Fruit fly (Drosophila melanogaster): ENCODE data around the gene REPTOR-BP.

Gene REPTOR-BP

dm6 chr2L:10220501-10221386 lies 43.2 kb upstream of the REPTOR-BP start, which contains the start of the genes Npc1a and Prosalpha6 (continued):
- TF ChIP-seq Elba2 (GFP tag; optimal IDR thresholded peaks at IDR 0.05), result no peak
- peak; percentile 78; the same call in 1 of the 2 replicates for TF ChIP-seq amos (GFP tag; IDR thresholded peaks at IDR 0.05; ENCODE audit: partially characterized antibody)
- TF ChIP-seq Bteb2 (GFP tag; optimal IDR thresholded peaks at IDR 0.05), result no peak
- TF ChIP-seq az2 (GFP tag; optimal IDR thresholded peaks at IDR 0.05), result no peak
- peak; percentile 31 for TF ChIP-seq exex (tag; optimal IDR thresholded peaks at IDR 0.05)
- TF ChIP-seq CG8281 (tag; optimal IDR thresholded peaks at IDR 0.05), result no peak
- TF ChIP-seq jigr1 (GFP tag; IDR thresholded peaks at IDR 0.05), result no peak
- TF ChIP-seq CG6765 (GFP tag; optimal IDR thresholded peaks at IDR 0.05), result no peak
- TF ChIP-seq Vsx1 (GFP tag; optimal IDR thresholded peaks at IDR 0.05), result no peak
- no peak for TF ChIP-seq Dad (GFP tag; optimal IDR thresholded peaks at IDR 0.05)
- peak in 1 of 3 experiments; percentile 31 for TF ChIP-seq lola (GFP tag; optimal IDR thresholded peaks at IDR 0.05)
- no peak for TF ChIP-seq ci (GFP tag; IDR thresholded peaks at IDR 0.05)
- TF ChIP-seq gt (GFP tag; IDR thresholded peaks at IDR 0.05), result no peak
- no peak for TF ChIP-seq Dip3 (GFP tag; optimal IDR thresholded peaks at IDR 0.05)
- no peak for TF ChIP-seq Side (GFP tag; optimal IDR thresholded peaks at IDR 0.05)
- TF ChIP-seq pita (GFP tag; optimal IDR thresholded peaks at IDR 0.05), result no peak
- no peak for TF ChIP-seq CG3847 (GFP tag; IDR thresholded peaks at IDR 0.05)
- TF ChIP-seq fu2 (GFP tag; optimal IDR thresholded peaks at IDR 0.05), result no peak
- TF ChIP-seq CG34376 (GFP tag; optimal IDR thresholded peaks at IDR 0.05), result peak; percentile 36
- no peak for TF ChIP-seq E2f1 (GFP tag; IDR thresholded peaks at IDR 0.05)
- TF ChIP-seq CG18262 (tag; optimal IDR thresholded peaks at IDR 0.05), result peak; percentile 32
- no peak for TF ChIP-seq ftz-f1 (GFP tag; optimal IDR thresholded peaks at IDR 0.05)
- no peak for TF ChIP-seq repo (GFP tag; optimal IDR thresholded peaks at IDR 0.05)
- no peak for TF ChIP-seq stc (GFP tag; IDR thresholded peaks at IDR 0.05)
- no peak for TF ChIP-seq eve (GFP tag; optimal IDR thresholded peaks at IDR 0.05)
- TF ChIP-seq CG9609 (GFP tag; optimal IDR thresholded peaks at IDR 0.05), result no peak
- no peak for TF ChIP-seq slp2 (GFP tag; optimal IDR thresholded peaks at IDR 0.05)
- TF ChIP-seq CG9437 (GFP tag; optimal IDR thresholded peaks at IDR 0.05), result peak; percentile 72
- TF ChIP-seq org-1 (GFP tag; optimal IDR thresholded peaks at IDR 0.05), result no peak
- TF ChIP-seq Gsc (GFP tag; IDR thresholded peaks at IDR 0.05), result no peak
- TF ChIP-seq bsh (GFP tag; optimal IDR thresholded peaks at IDR 0.05), result no peak
- peak; percentile 20 for TF ChIP-seq ab (GFP tag; optimal IDR thresholded peaks at IDR 0.05)
- peak; percentile 2 for TF ChIP-seq kah (GFP tag; optimal IDR thresholded peaks at IDR 0.05)
- TF ChIP-seq CG2889 (GFP tag; IDR thresholded peaks at IDR 0.05), result no peak
- no peak for TF ChIP-seq CG6654 (GFP tag; optimal IDR thresholded peaks at IDR 0.05)
- no peak for TF ChIP-seq Drgx (GFP tag; IDR thresholded peaks at IDR 0.05)
- TF ChIP-seq Sry-δ (GFP tag; optimal IDR thresholded peaks at IDR 0.05), result peak; percentile 91
- TF ChIP-seq ssp (GFP tag; IDR thresholded peaks at IDR 0.05), result peak; percentile 68
- no peak for TF ChIP-seq fd102C (GFP tag; optimal IDR thresholded peaks at IDR 0.05)
- TF ChIP-seq nmo (GFP tag; optimal IDR thresholded peaks at IDR 0.05), result peak; percentile 72
- no peak for TF ChIP-seq psq (GFP tag; optimal IDR thresholded peaks at IDR 0.05)
- TF ChIP-seq seq (GFP tag; IDR thresholded peaks at IDR 0.05), result no peak
- peak; percentile 5 for TF ChIP-seq Fer1 (GFP tag; optimal IDR thresholded peaks at IDR 0.05)
- TF ChIP-seq onecut (GFP tag; IDR thresholded peaks at IDR 0.05), result no peak
- TF ChIP-seq CG13287 (GFP tag; IDR thresholded peaks at IDR 0.05; ENCODE audit: partially characterized antibody), result peak; percentile 62
- TF ChIP-seq inv (GFP tag; IDR thresholded peaks at IDR 0.05; ENCODE audit: partially characterized antibody), result peak; percentile 66; the same call in 1 of the 2 replicates
- no peak for TF ChIP-seq CG43689 (GFP tag; IDR thresholded peaks at IDR 0.05)
- peak; percentile 68; the same call in 1 of the 3 replicates for TF ChIP-seq CG17361 (GFP tag; IDR thresholded peaks at IDR 0.05)
- peak; percentile 71 for TF ChIP-seq row (GFP tag; IDR thresholded peaks at IDR 0.05)
- TF ChIP-seq ara (GFP tag; IDR thresholded peaks at IDR 0.05), result no peak
